1 fruit fly cellular context compared by ENCODE assay signal in genomic region chr3R:6008202-6009062, dm6.
TF ChIP-seq lines count a peak whose summit lies in the region.

Gene Rm62, minus strand, starts transcription at chr3R:6008579.

TF ChIP-seq in whole organism, embryonic, 481 proteins besides CTCF, POLR2A, EP300 and RAD21 (continued from another document and continues in another):
- TF ChIP-seq chn (GFP tag; optimal IDR thresholded peaks at IDR 0.05; lab: Kevin White, UChicago), result peak; percentile 14
- TF ChIP-seq CG11695 (GFP tag; IDR thresholded peaks at IDR 0.05; lab: Robert Waterston, UW), result peak; percentile 36; the same call in 1 of the 3 replicates
- TF ChIP-seq sisA (GFP tag; IDR thresholded peaks at IDR 0.05; lab: Robert Waterston, UW), result no peak
- TF ChIP-seq zen2 (GFP tag; IDR thresholded peaks at IDR 0.05; lab: Robert Waterston, UW; ENCODE audit: partially characterized antibody), result no peak
- no peak for TF ChIP-seq Vsx1 (GFP tag; optimal IDR thresholded peaks at IDR 0.05; lab: Kevin White, UChicago)
- TF ChIP-seq dmrt99B (tag; optimal IDR thresholded peaks at IDR 0.05; lab: Kevin White, UChicago), result no peak
- TF ChIP-seq aop (GFP tag; IDR thresholded peaks at IDR 0.05; lab: Robert Waterston, UW), result no peak
- TF ChIP-seq toy (GFP tag; IDR thresholded peaks at IDR 0.05; lab: Robert Waterston, UW), result no peak
- peak; percentile 30; the same call in 1 of the 3 replicates for TF ChIP-seq CG6175 (GFP tag; IDR thresholded peaks at IDR 0.05; lab: Robert Waterston, UW)
- TF ChIP-seq caup (GFP tag; optimal IDR thresholded peaks at IDR 0.05; lab: Kevin White, UChicago; ENCODE audit: severe bottlenecking), result peak; percentile 35
- peak; percentile 12 for TF ChIP-seq bcd (GFP tag; optimal IDR thresholded peaks at IDR 0.05; lab: Kevin White, UChicago)
- peak; percentile 67 for TF ChIP-seq BEAF-32 (GFP tag; optimal IDR thresholded peaks at IDR 0.05; lab: Kevin White, UChicago)
- TF ChIP-seq CG18262 (tag; optimal IDR thresholded peaks at IDR 0.05; lab: Kevin White, UChicago), result peak; percentile 20
- no peak for TF ChIP-seq GATAe (GFP tag; conservative IDR thresholded peaks at IDR 0.05; lab: Robert Waterston, UW)
- no peak for TF ChIP-seq CG10462 (GFP tag; optimal IDR thresholded peaks at IDR 0.05; lab: Kevin White, UChicago)
- TF ChIP-seq hkb (optimal IDR thresholded peaks at IDR 0.05; lab: Kevin White, UChicago), result no peak
- peak; percentile 56; the same call in 1 of the 2 replicates for TF ChIP-seq hkb (GFP tag; IDR thresholded peaks at IDR 0.05; lab: Robert Waterston, UW)
- no peak for TF ChIP-seq yki (optimal IDR thresholded peaks at IDR 0.05; lab: Kevin White, UChicago)
- no peak for TF ChIP-seq maf-S (GFP tag; optimal IDR thresholded peaks at IDR 0.05; lab: Kevin White, UChicago)
- TF ChIP-seq CG2889 (GFP tag; IDR thresholded peaks at IDR 0.05; lab: Robert Waterston, UW), result no peak
- peak; percentile 57 for TF ChIP-seq CG13624 (GFP tag; optimal IDR thresholded peaks at IDR 0.05; lab: Kevin White, UChicago)
- TF ChIP-seq slbo (GFP tag; IDR thresholded peaks at IDR 0.05; lab: Robert Waterston, UW), result 0 out of 2 replicates have a peak, but pooled peaks have one; percentile 39
- no peak for TF ChIP-seq D19B (GFP tag; optimal IDR thresholded peaks at IDR 0.05; lab: Kevin White, UChicago)
- TF ChIP-seq CG30431 (GFP tag; optimal IDR thresholded peaks at IDR 0.05; lab: Kevin White, UChicago), result no peak
- peak; percentile 66 for TF ChIP-seq CG6854 (GFP tag; optimal IDR thresholded peaks at IDR 0.05; lab: Kevin White, UChicago)
- no peak for TF ChIP-seq D (optimal IDR thresholded peaks at IDR 0.05; lab: Kevin White, UChicago)
- TF ChIP-seq D (GFP tag; optimal IDR thresholded peaks at IDR 0.05; lab: Kevin White, UChicago), result no peak
- TF ChIP-seq gcm2 (GFP tag; optimal IDR thresholded peaks at IDR 0.05; lab: Kevin White, UChicago), result no peak
- TF ChIP-seq sr (GFP tag; IDR thresholded peaks at IDR 0.05; lab: Robert Waterston, UW), result peak; percentile 67; the same call in 1 of the 3 replicates
- TF ChIP-seq Dip3 (GFP tag; optimal IDR thresholded peaks at IDR 0.05; lab: Kevin White, UChicago), result no peak
- TF ChIP-seq bab2 (GFP tag; optimal IDR thresholded peaks at IDR 0.05; lab: Kevin White, UChicago), result no peak
- peak; percentile 75 for TF ChIP-seq onecut (GFP tag; IDR thresholded peaks at IDR 0.05; lab: Robert Waterston, UW)
- 0 out of 2 replicates have a peak, but pooled peaks have one; percentile 16 for TF ChIP-seq MBD-R2 (GFP tag; IDR thresholded peaks at IDR 0.05; lab: Robert Waterston, UW)
- no peak for TF ChIP-seq Lpt (GFP tag; optimal IDR thresholded peaks at IDR 0.05; lab: Kevin White, UChicago)
- TF ChIP-seq CG3065 (GFP tag; optimal IDR thresholded peaks at IDR 0.05; lab: Kevin White, UChicago), result no peak
- TF ChIP-seq Adf1 (GFP tag; IDR thresholded peaks at IDR 0.05; lab: Robert Waterston, UW), result peak; percentile 62
- peak; percentile 54; the same call in 2 of the 3 replicates for TF ChIP-seq knrl (GFP tag; IDR thresholded peaks at IDR 0.05; lab: Robert Waterston, UW; ENCODE audit: partially characterized antibody)
- no peak for TF ChIP-seq ham (GFP tag; IDR thresholded peaks at IDR 0.05; lab: Robert Waterston, UW)
- TF ChIP-seq gfzf (GFP tag; optimal IDR thresholded peaks at IDR 0.05; lab: Kevin White, UChicago), result peak; percentile 88
- no peak for TF ChIP-seq Nf-YA (GFP tag; IDR thresholded peaks at IDR 0.05; lab: Robert Waterston, UW)
- peak; percentile 38 for TF ChIP-seq Lhr (GFP tag; optimal IDR thresholded peaks at IDR 0.05; lab: Kevin White, UChicago)
- TF ChIP-seq Dll (GFP tag; IDR thresholded peaks at IDR 0.05; lab: Robert Waterston, UW; ENCODE audit: partially characterized antibody), result 0 out of 4 replicates have a peak, but pooled peaks have one; percentile 12
- TF ChIP-seq dpn (GFP tag; optimal IDR thresholded peaks at IDR 0.05; lab: Kevin White, UChicago), result no peak
- peak; percentile 2 for TF ChIP-seq ewg (GFP tag; optimal IDR thresholded peaks at IDR 0.05; lab: Kevin White, UChicago)
- TF ChIP-seq CG4617 (GFP tag; optimal IDR thresholded peaks at IDR 0.05; lab: Kevin White, UChicago; ENCODE audit: borderline replicate concordance), result peak; percentile 13
- no peak; the same call in 2 of the 3 replicates for TF ChIP-seq ken (GFP tag; IDR thresholded peaks at IDR 0.05; lab: Robert Waterston, UW)
- no peak for TF ChIP-seq CG6272 (GFP tag; IDR thresholded peaks at IDR 0.05; lab: Robert Waterston, UW)
- TF ChIP-seq fd64A (GFP tag; optimal IDR thresholded peaks at IDR 0.05; lab: Kevin White, UChicago), result peak; percentile 39
- peak; percentile 70 for TF ChIP-seq Dp (GFP tag; optimal IDR thresholded peaks at IDR 0.05; lab: Kevin White, UChicago)
- no peak for TF ChIP-seq CG17568 (GFP tag; optimal IDR thresholded peaks at IDR 0.05; lab: Kevin White, UChicago)
- no peak for TF ChIP-seq her (GFP tag; optimal IDR thresholded peaks at IDR 0.05; lab: Kevin White, UChicago)
- TF ChIP-seq CG30403 (GFP tag; optimal IDR thresholded peaks at IDR 0.05; lab: Kevin White, UChicago), result no peak
- no peak for TF ChIP-seq CG12219 (GFP tag; optimal IDR thresholded peaks at IDR 0.05; lab: Kevin White, UChicago)
- TF ChIP-seq Ets97D (GFP tag; optimal IDR thresholded peaks at IDR 0.05; lab: Kevin White, UChicago), result no peak
- TF ChIP-seq Optix (GFP tag; IDR thresholded peaks at IDR 0.05; lab: Robert Waterston, UW), result no peak
- TF ChIP-seq Pdp1 (GFP tag; optimal IDR thresholded peaks at IDR 0.05; lab: Kevin White, UChicago), result peak in 1 of 2 experiments; percentile 91
- no peak for TF ChIP-seq psq (GFP tag; optimal IDR thresholded peaks at IDR 0.05; lab: Kevin White, UChicago)
- TF ChIP-seq CG2678 (tag; optimal IDR thresholded peaks at IDR 0.05; lab: Kevin White, UChicago), result peak; percentile 31
- no peak for TF ChIP-seq CG1792 (GFP tag; optimal IDR thresholded peaks at IDR 0.05; lab: Kevin White, UChicago)
- no peak for TF ChIP-seq Oli (tag; optimal IDR thresholded peaks at IDR 0.05; lab: Kevin White, UChicago)
- no peak for TF ChIP-seq mld (GFP tag; IDR thresholded peaks at IDR 0.05; lab: Robert Waterston, UW; ENCODE audit: partially characterized antibody)
- TF ChIP-seq ash1 (GFP tag; optimal IDR thresholded peaks at IDR 0.05; lab: Kevin White, UChicago), result no peak
- no peak for TF ChIP-seq danr (GFP tag; IDR thresholded peaks at IDR 0.05; lab: Robert Waterston, UW)
- peak; percentile 43; the same call in 1 of the 2 replicates for TF ChIP-seq CG4360 (GFP tag; IDR thresholded peaks at IDR 0.05; lab: Robert Waterston, UW)
- peak; percentile 15 for TF ChIP-seq grau (tag; optimal IDR thresholded peaks at IDR 0.05; lab: Kevin White, UChicago)
- peak; percentile 32 for TF ChIP-seq Hmr (GFP tag; optimal IDR thresholded peaks at IDR 0.05; lab: Kevin White, UChicago)
- no peak for TF ChIP-seq abd-A (tag; optimal IDR thresholded peaks at IDR 0.05; lab: Kevin White, UChicago)
- TF ChIP-seq CG4820 (GFP tag; optimal IDR thresholded peaks at IDR 0.05; lab: Kevin White, UChicago), result no peak
- TF ChIP-seq HLH54F (GFP tag; optimal IDR thresholded peaks at IDR 0.05; lab: Kevin White, UChicago), result no peak
- no peak for TF ChIP-seq ab (GFP tag; optimal IDR thresholded peaks at IDR 0.05; lab: Kevin White, UChicago)
- peak; percentile 26; the same call in 1 of the 2 replicates for TF ChIP-seq Drgx (GFP tag; IDR thresholded peaks at IDR 0.05; lab: Robert Waterston, UW)
- no peak for TF ChIP-seq lola (GFP tag; optimal IDR thresholded peaks at IDR 0.05; lab: Kevin White, UChicago)
- TF ChIP-seq Awh (GFP tag; IDR thresholded peaks at IDR 0.05; lab: Robert Waterston, UW), result peak; percentile 53
- no peak for TF ChIP-seq wdn (GFP tag; IDR thresholded peaks at IDR 0.05; lab: Robert Waterston, UW)
- TF ChIP-seq row (GFP tag; IDR thresholded peaks at IDR 0.05; lab: Robert Waterston, UW), result peak; percentile 52; the same call in 2 of the 3 replicates
- TF ChIP-seq crol (GFP tag; IDR thresholded peaks at IDR 0.05; lab: Robert Waterston, UW), result no peak
- peak; percentile 20 for TF ChIP-seq pita (GFP tag; optimal IDR thresholded peaks at IDR 0.05; lab: Kevin White, UChicago)
- TF ChIP-seq Antp (GFP tag; optimal IDR thresholded peaks at IDR 0.05; lab: Kevin White, UChicago), result peak; percentile 30
- TF ChIP-seq Dek (tag; optimal IDR thresholded peaks at IDR 0.05; lab: Kevin White, UChicago), result no peak
- TF ChIP-seq CG12071 (GFP tag; optimal IDR thresholded peaks at IDR 0.05; lab: Kevin White, UChicago), result peak; percentile 44
- no peak for TF ChIP-seq Ada2b (GFP tag; IDR thresholded peaks at IDR 0.05; lab: Robert Waterston, UW)
- no peak; the same call in 1 of the 2 replicates for TF ChIP-seq stc (GFP tag; IDR thresholded peaks at IDR 0.05; lab: Robert Waterston, UW)
- TF ChIP-seq sna (GFP tag; IDR thresholded peaks at IDR 0.05; lab: Robert Waterston, UW; ENCODE audit: partially characterized antibody), result peak; percentile 60
- TF ChIP-seq Dfd (GFP tag; optimal IDR thresholded peaks at IDR 0.05; lab: Kevin White, UChicago), result no peak
- no peak for TF ChIP-seq Neu2 (GFP tag; optimal IDR thresholded peaks at IDR 0.05; lab: Kevin White, UChicago; ENCODE audit: borderline replicate concordance)
- TF ChIP-seq nerfin-2 (GFP tag; IDR thresholded peaks at IDR 0.05; lab: Robert Waterston, UW; ENCODE audit: partially characterized antibody), result no peak
- TF ChIP-seq Xrp1 (GFP tag; IDR thresholded peaks at IDR 0.05; lab: Robert Waterston, UW), result peak; percentile 40; the same call in 1 of the 2 replicates
- peak; percentile 21; the same call in 1 of the 2 replicates for TF ChIP-seq hbn (GFP tag; IDR thresholded peaks at IDR 0.05; lab: Robert Waterston, UW; ENCODE audit: partially characterized antibody)
- no peak for TF ChIP-seq CG13123 (GFP tag; optimal IDR thresholded peaks at IDR 0.05; lab: Kevin White, UChicago)
- TF ChIP-seq bsh (GFP tag; optimal IDR thresholded peaks at IDR 0.05; lab: Kevin White, UChicago), result peak; percentile 2 to 12
- no peak for TF ChIP-seq lov (optimal IDR thresholded peaks at IDR 0.05; lab: Kevin White, UChicago)
- no peak for TF ChIP-seq lov (GFP tag; IDR thresholded peaks at IDR 0.05; lab: Robert Waterston, UW)
- no peak for TF ChIP-seq emc (GFP tag; optimal IDR thresholded peaks at IDR 0.05; lab: Kevin White, UChicago)
- TF ChIP-seq CG6254 (GFP tag; optimal IDR thresholded peaks at IDR 0.05; lab: Kevin White, UChicago), result no peak
- TF ChIP-seq Kr (GFP tag; optimal IDR thresholded peaks at IDR 0.05; lab: Kevin White, UChicago), result no peak
- TF ChIP-seq CG11504 (tag; optimal IDR thresholded peaks at IDR 0.05; lab: Kevin White, UChicago), result no peak
- TF ChIP-seq Ssrp (tag; optimal IDR thresholded peaks at IDR 0.05; lab: Kevin White, UChicago), result peak; percentile 51
- peak; percentile 11 for TF ChIP-seq CG13424 (tag; optimal IDR thresholded peaks at IDR 0.05; lab: Kevin White, UChicago)
- TF ChIP-seq CG42726 (GFP tag; IDR thresholded peaks at IDR 0.05; lab: Robert Waterston, UW; ENCODE audit: partially characterized antibody), result no peak
- TF ChIP-seq cad (GFP tag; optimal IDR thresholded peaks at IDR 0.05; lab: Kevin White, UChicago), result no peak
- no peak for TF ChIP-seq jigr1 (GFP tag; IDR thresholded peaks at IDR 0.05; lab: Robert Waterston, UW)
- TF ChIP-seq Sry-β (GFP tag; optimal IDR thresholded peaks at IDR 0.05; lab: Kevin White, UChicago), result no peak
- no peak for TF ChIP-seq CG1647 (GFP tag; optimal IDR thresholded peaks at IDR 0.05; lab: Kevin White, UChicago)
- no peak for TF ChIP-seq usp (GFP tag; optimal IDR thresholded peaks at IDR 0.05; lab: Kevin White, UChicago)
- no peak for TF ChIP-seq pnt (GFP tag; optimal IDR thresholded peaks at IDR 0.05; lab: Kevin White, UChicago)
- no peak for TF ChIP-seq CG14667 (GFP tag; IDR thresholded peaks at IDR 0.05; lab: Robert Waterston, UW)
- TF ChIP-seq H15 (GFP tag; IDR thresholded peaks at IDR 0.05; lab: Robert Waterston, UW), result no peak
- 0 out of 2 replicates have a peak, but pooled peaks have one; percentile 15 for TF ChIP-seq CG31441 (GFP tag; IDR thresholded peaks at IDR 0.05; lab: Robert Waterston, UW)
- no peak for TF ChIP-seq tin (GFP tag; optimal IDR thresholded peaks at IDR 0.05; lab: Kevin White, UChicago)
- TF ChIP-seq H2.0 (GFP tag; IDR thresholded peaks at IDR 0.05; lab: Robert Waterston, UW), result no peak
- TF ChIP-seq CG31224 (GFP tag; IDR thresholded peaks at IDR 0.05; lab: Robert Waterston, UW), result no peak
- peak; percentile 92 for TF ChIP-seq phol (tag; optimal IDR thresholded peaks at IDR 0.05; lab: Kevin White, UChicago)
- no peak for TF ChIP-seq CG7357 (GFP tag; IDR thresholded peaks at IDR 0.05; lab: Robert Waterston, UW)
- no peak for TF ChIP-seq Hr3 (GFP tag; optimal IDR thresholded peaks at IDR 0.05; lab: Kevin White, UChicago)
- TF ChIP-seq CG31365 (tag; optimal IDR thresholded peaks at IDR 0.05; lab: Kevin White, UChicago), result no peak
- no peak for TF ChIP-seq ranshi (GFP tag; IDR thresholded peaks at IDR 0.05; lab: Robert Waterston, UW)
- no peak for TF ChIP-seq Max (GFP tag; optimal IDR thresholded peaks at IDR 0.05; lab: Kevin White, UChicago)
- no peak for TF ChIP-seq CG11247 (GFP tag; IDR thresholded peaks at IDR 0.05; lab: Robert Waterston, UW)
- TF ChIP-seq hth (optimal IDR thresholded peaks at IDR 0.05; lab: Kevin White, UChicago), result no peak
- TF ChIP-seq CG14860 (GFP tag; IDR thresholded peaks at IDR 0.05; lab: Robert Waterston, UW; ENCODE audit: partially characterized antibody), result peak; percentile 17; the same call in 1 of the 3 replicates
- no peak for TF ChIP-seq en (GFP tag; optimal IDR thresholded peaks at IDR 0.05; lab: Kevin White, UChicago)
- no peak for TF ChIP-seq Hr78 (GFP tag; optimal IDR thresholded peaks at IDR 0.05; lab: Kevin White, UChicago)
- no peak for TF ChIP-seq CG11093 (GFP tag; IDR thresholded peaks at IDR 0.05; lab: Robert Waterston, UW)
- TF ChIP-seq CG16813 (GFP tag; IDR thresholded peaks at IDR 0.05; lab: Robert Waterston, UW; ENCODE audit: partially characterized antibody), result peak; percentile 37; the same call in 2 of the 3 replicates
- peak; percentile 92 for TF ChIP-seq YL-1 (GFP tag; optimal IDR thresholded peaks at IDR 0.05; lab: Kevin White, UChicago)
- TF ChIP-seq pros (GFP tag; optimal IDR thresholded peaks at IDR 0.05; lab: Kevin White, UChicago), result no peak
- TF ChIP-seq seq (GFP tag; IDR thresholded peaks at IDR 0.05; lab: Robert Waterston, UW), result no peak
- TF ChIP-seq ERR (GFP tag; optimal IDR thresholded peaks at IDR 0.05; lab: Kevin White, UChicago), result no peak
- no peak for TF ChIP-seq Hr39 (optimal IDR thresholded peaks at IDR 0.05; lab: Kevin White, UChicago)
- TF ChIP-seq HHEX (GFP tag; optimal IDR thresholded peaks at IDR 0.05; lab: Kevin White, UChicago), result peak; percentile 37
- TF ChIP-seq Opbp (GFP tag; IDR thresholded peaks at IDR 0.05; lab: Robert Waterston, UW; ENCODE audit: partially characterized antibody), result no peak; the same call in 2 of the 3 replicates
- no peak for TF ChIP-seq exex (tag; optimal IDR thresholded peaks at IDR 0.05; lab: Kevin White, UChicago)
